Worm (Caenorhabditis elegans) whole organism, early embryonic: ENCODE results near the gene cdh-9.

Experiments used
- B0310.2 ChIP-seq: sonication (generic microtip); optimal IDR thresholded peaks from 2 replicates; lab custom pipeline; 2016; ENCODE audit warnings: mild to moderate bottlenecking, missing genetic modification characterization, missing compliant biosample characterization
- F13C5.2 ChIP-seq: sonication (generic microtip); optimal IDR thresholded peaks from 2 replicates; lab custom pipeline; 2017; ENCODE audit warnings: mild to moderate bottlenecking, missing genetic modification characterization, inconsistent platforms, missing compliant biosample characterization
- aly-1 ChIP-seq: sonication (generic microtip); optimal IDR thresholded peaks from 2 replicates; lab custom pipeline; 2016; ENCODE audit warnings: missing genetic modification characterization, missing compliant biosample characterization
- ama-1 ChIP-seq: fragments of 150-350 bp; optimal IDR thresholded peaks from 2 replicates; lab custom pipeline; 2014
- ceh-13 ChIP-seq: fragments of 200-800 bp; sonication (Bioruptor generic); optimal IDR thresholded peaks from 2 replicates; lab custom pipeline; 2018; ENCODE audit warnings: mild to moderate bottlenecking, missing genetic modification characterization, missing compliant biosample characterization
- ceh-36 ChIP-seq: sonication (generic microtip); optimal IDR thresholded peaks from 2 replicates; lab custom pipeline; 2016; ENCODE audit warnings: missing genetic modification characterization, inconsistent platforms, missing compliant biosample characterization
- ets-7 ChIP-seq: sonication (generic microtip); optimal IDR thresholded peaks from 2 replicates; lab custom pipeline; 2016; ENCODE audit warnings: missing genotype, missing genetic modification characterization, missing compliant biosample characterization
- flt-1 ChIP-seq: fragments of 200-800 bp; sonication (Bioruptor generic); IDR thresholded peaks from 2 replicates; pipeline ENCODE4 v1.3.6; 2022; ENCODE audit warnings: missing genetic modification characterization, missing compliant biosample characterization
- hmbx-1 ChIP-seq: sonication (generic microtip); optimal IDR thresholded peaks from 2 replicates; lab custom pipeline; 2016; ENCODE audit warnings: mild to moderate bottlenecking, missing genetic modification characterization, missing compliant biosample characterization
- hmg-4 ChIP-seq: fragments of 200-800 bp; sonication (Bioruptor generic); optimal IDR thresholded peaks from 2 replicates; lab custom pipeline; 2018; ENCODE audit warnings: mild to moderate bottlenecking, missing genetic modification characterization, missing compliant biosample characterization
- hnd-1 ChIP-seq: sonication (generic microtip); optimal IDR thresholded peaks from 2 replicates; lab custom pipeline; 2016; ENCODE audit warnings: missing genetic modification characterization, missing compliant biosample characterization
- pes-1 ChIP-seq: fragments of 200-800 bp; sonication (Bioruptor generic); IDR thresholded peaks from 2 replicates; pipeline ENCODE4 v1.3.6; 2022; ENCODE audit warnings: missing genetic modification reagents, missing genetic modification characterization, missing compliant biosample characterization
- scrt-1 ChIP-seq: fragments of 200-800 bp; sonication (Bioruptor generic); IDR thresholded peaks from 2 replicates; pipeline ENCODE4 v1.3.6; 2022; ENCODE audit warnings: missing genetic modification characterization, missing compliant biosample characterization
- sea-1 ChIP-seq: fragments of 200-800 bp; sonication (Bioruptor generic); conservative IDR thresholded peaks from 2 replicates; pipeline ENCODE4 v1.3.6; 2022; ENCODE audit warnings: missing genetic modification characterization, missing compliant biosample characterization
- tbx-11 ChIP-seq: fragments of 200-800 bp; sonication (Bioruptor generic); IDR thresholded peaks from 2 replicates; pipeline ENCODE4 v1.3.6; 2022; ENCODE audit warnings: missing genetic modification characterization, missing compliant biosample characterization
- tbx-37 ChIP-seq: fragments of 200-800 bp; sonication (Bioruptor generic); conservative IDR thresholded peaks from 2 replicates; pipeline ENCODE4 v1.3.6; 2022; ENCODE audit warnings: missing genetic modification reagents, missing genetic modification characterization, missing compliant biosample characterization
- tra-4 ChIP-seq: sonication (generic microtip); optimal IDR thresholded peaks from 2 replicates; lab custom pipeline; 2017; ENCODE audit warnings: missing genetic modification characterization, missing compliant biosample characterization

Gene cdh-9

DNA sequence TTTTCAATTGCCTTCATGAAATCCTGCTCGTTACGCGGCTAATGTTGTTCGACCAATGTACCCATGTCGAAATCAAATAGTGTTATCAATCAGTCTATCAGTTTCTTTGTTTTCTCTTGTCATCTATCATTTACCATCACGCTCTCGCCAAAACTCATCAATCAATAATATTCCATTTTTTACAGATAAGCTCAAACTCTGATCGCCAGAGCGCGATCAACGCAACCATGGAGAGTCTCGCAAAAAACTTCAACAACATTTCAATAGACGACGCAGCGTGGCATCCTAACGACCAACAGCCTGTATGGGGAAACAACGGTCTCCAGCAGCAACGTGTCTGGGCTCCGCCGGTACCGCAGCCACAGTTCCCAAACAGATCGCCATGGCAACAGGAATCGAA, 18.2 kb downstream of the cdh-9 start, which contains the start of gene ain-1:
ain-1 (plus strand) TSS at position 186 of the 400 bp plus-strand sequence.
- no peak for TF ChIP-seq ceh-13 (GFP tag; lab: Kevin White, UChicago)
- TF ChIP-seq F13C5.2 (tag; lab: Kevin White, UChicago), result no peak
- no peak for TF ChIP-seq hmg-4 (GFP tag; lab: Kevin White, UChicago)
- no peak for TF ChIP-seq scrt-1 (GFP tag; lab: Robert Waterston, UW)
- no peak for TF ChIP-seq ama-1 (lab: Kevin White, UChicago)
- TF ChIP-seq tbx-37, result no peak
- TF ChIP-seq sea-1, result no peak
- no peak for TF ChIP-seq tra-4
- TF ChIP-seq hmbx-1, result no peak
- no peak for TF ChIP-seq aly-1 (tag; lab: Kevin White, UChicago)

DNA sequence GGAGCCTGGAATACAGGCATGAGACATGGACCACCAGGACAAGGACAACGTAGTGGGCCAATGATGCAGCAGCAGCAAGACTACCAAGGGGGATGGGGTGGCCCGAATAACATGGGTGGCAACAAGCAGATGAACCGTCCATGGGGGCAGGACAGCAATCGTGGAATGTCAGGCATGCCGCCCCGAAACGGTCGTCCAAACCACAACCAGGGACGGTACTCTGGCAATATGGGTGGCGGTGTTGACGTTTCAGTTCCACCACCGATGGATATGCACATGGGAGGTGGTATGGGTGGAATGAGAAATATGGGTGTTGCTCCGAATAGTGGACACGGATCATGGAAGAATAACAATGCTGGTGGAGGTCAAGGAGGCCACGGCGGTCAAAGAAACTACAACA, 19.1 kb downstream of the cdh-9 start:
- TF ChIP-seq ets-7 (tag; lab: Kevin White, UChicago), result no peak
- TF ChIP-seq tbx-11, result no peak
- no peak for TF ChIP-seq hnd-1 (tag; lab: Kevin White, UChicago)
- peak; percentile 39 for TF ChIP-seq aly-1 (tag; lab: Kevin White, UChicago)
- no peak for TF ChIP-seq sea-1
- no peak for TF ChIP-seq ama-1 (lab: Kevin White, UChicago)
- no peak for TF ChIP-seq tbx-37

DNA sequence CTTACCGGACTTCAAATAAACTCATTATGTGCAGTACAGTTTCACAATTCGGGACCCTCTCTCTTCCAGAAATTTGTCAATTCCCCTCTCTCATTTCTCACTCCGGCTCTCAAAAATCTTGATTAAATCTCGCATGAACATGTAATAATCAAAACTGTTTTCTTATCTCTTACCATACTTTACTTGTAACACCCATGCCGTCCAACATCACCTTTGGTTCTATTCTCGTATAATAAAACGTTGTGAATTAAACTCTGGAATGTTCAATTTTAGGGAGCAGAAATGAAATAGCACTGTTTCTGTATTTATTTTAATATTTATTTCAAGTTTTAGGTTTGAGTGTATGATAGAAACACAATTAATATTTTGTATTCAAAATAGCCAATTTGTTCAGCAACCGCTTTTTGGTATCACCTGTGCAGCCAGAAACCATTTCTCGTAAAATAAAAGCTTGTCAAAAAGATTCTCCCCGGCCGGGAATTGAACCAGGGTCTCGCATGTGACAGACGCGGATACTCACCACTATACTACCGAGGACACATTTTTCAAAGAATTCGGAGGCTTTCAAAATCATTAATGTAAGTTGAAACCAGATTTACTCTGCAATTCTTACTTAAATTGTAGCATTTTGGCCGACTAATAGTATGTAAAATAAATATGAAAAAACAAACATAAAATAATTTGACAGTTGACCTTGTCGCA, 22.5 kb downstream of the cdh-9 start:
- TF ChIP-seq tra-4 (no peak), ceh-36 (tag; lab: Kevin White, UChicago) (no peak), aly-1 (tag; lab: Kevin White, UChicago) (no peak), hnd-1 (tag; lab: Kevin White, UChicago) (no peak), F13C5.2 (tag; lab: Kevin White, UChicago) (no peak)

DNA sequence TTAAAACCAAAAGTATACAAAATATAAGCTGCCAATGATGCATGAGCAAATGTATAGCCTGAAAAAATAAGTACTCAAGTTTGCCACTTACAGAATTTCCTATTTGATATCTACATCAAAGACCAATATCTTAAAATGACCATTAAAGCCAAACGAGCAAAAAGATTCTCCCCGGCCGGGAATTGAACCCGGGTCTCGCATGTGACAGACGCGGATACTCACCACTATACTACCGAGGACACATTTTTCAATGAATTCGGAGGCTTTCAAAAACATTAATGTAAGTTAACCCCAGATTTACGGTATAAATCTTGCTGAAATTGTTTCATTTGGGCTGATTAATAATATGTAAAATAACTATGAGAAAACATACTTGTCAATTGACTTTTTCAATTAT, 23.1 kb downstream of the cdh-9 start:
- 0 out of 2 replicates have a peak, but pooled peaks have one; percentile 27 for TF ChIP-seq pes-1 (GFP tag; lab: Robert Waterston, UW)
- no peak for TF ChIP-seq aly-1 (tag; lab: Kevin White, UChicago)

DNA sequence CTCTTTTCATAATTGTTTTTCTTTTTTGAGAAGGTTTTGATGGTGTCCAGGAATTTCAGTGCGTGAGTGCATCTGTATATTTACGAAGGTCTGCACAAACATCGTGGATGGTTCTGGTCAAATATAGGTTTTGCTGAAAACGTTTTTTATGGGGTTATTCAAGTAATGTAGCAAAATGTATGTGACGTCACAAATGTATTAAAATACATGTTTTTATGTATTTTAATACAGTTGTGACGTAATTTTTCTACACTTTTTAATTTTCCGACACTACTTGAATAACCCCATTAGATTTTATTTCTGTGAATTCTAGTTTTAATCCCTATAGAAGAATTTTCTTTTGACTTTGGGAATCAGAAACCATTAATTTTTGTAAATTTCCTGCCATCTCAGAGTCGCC, 23.7 kb downstream of the cdh-9 start:
- no peak for TF ChIP-seq flt-1 (GFP tag; lab: Robert Waterston, UW)
- TF ChIP-seq pes-1 (GFP tag; lab: Robert Waterston, UW), result no peak
- TF ChIP-seq tra-4, result no peak
- no peak for TF ChIP-seq F13C5.2 (tag; lab: Kevin White, UChicago)
- no peak for TF ChIP-seq ets-7 (tag; lab: Kevin White, UChicago)
- TF ChIP-seq aly-1 (tag; lab: Kevin White, UChicago), result no peak
- no peak for TF ChIP-seq scrt-1 (GFP tag; lab: Robert Waterston, UW)
- no peak for TF ChIP-seq ceh-36 (tag; lab: Kevin White, UChicago)
- no peak for TF ChIP-seq B0310.2 (tag; lab: Kevin White, UChicago)

DNA sequence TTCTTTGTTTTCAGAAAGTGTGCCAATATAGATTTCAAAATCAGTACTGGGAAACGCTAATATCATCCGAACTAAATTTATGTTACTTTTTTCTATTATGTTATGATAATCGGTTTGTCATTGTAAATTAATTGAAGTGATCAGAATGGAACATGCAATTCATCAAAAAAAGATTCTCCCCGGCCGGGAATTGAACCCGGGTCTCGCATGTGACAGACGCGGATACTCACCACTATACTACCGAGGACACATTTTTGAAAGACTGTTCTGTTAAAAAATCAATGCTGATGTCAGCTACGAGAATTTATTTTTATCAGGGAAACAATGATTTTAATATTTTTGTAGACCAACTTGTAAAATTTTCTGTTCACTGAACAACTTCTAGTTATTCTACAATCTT, 24.1 kb downstream of the cdh-9 start:
- TF ChIP-seq sea-1, result no peak
- TF ChIP-seq aly-1 (tag; lab: Kevin White, UChicago), result no peak
- no peak for TF ChIP-seq hmg-4 (GFP tag; lab: Kevin White, UChicago)
- no peak for TF ChIP-seq hnd-1 (tag; lab: Kevin White, UChicago)
- no peak for TF ChIP-seq ama-1 (lab: Kevin White, UChicago)
- TF ChIP-seq ceh-13 (GFP tag; lab: Kevin White, UChicago), result no peak
- no peak for TF ChIP-seq tbx-37
- no peak for TF ChIP-seq F13C5.2 (tag; lab: Kevin White, UChicago)
- TF ChIP-seq ets-7 (tag; lab: Kevin White, UChicago), result no peak
- TF ChIP-seq tbx-11, result no peak
- no peak for TF ChIP-seq ceh-36 (tag; lab: Kevin White, UChicago)
- no peak for TF ChIP-seq flt-1 (GFP tag; lab: Robert Waterston, UW)
- TF ChIP-seq tra-4, result no peak
- no peak for TF ChIP-seq scrt-1 (GFP tag; lab: Robert Waterston, UW)
- no peak for TF ChIP-seq B0310.2 (tag; lab: Kevin White, UChicago)
- TF ChIP-seq pes-1 (GFP tag; lab: Robert Waterston, UW), result no peak

DNA sequence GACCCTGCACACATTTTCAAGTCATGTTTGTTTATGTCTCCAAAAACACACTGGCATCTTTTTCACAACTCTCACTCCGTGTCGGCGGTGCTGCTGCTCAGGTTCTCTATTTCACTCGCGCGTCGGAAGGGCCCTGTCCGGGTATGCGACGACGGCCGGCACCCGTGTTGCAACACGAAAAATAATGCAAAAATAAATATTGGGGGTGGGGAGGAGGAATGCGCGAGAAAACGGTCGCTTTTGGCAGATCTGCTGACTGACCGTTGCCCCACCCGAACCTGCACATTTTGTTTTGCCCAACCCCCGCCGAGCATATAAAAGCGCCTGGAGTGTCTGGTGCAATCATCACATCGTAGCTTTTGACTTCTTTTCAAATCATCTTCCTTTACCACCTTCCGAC, 26.4 kb downstream of the cdh-9 start, which contains the start of gene cpg-19:
cpg-19 (plus strand) TSS at position 341 of the 400 bp plus-strand sequence.
- no peak for TF ChIP-seq F13C5.2 (tag; lab: Kevin White, UChicago)
- TF ChIP-seq ceh-13 (GFP tag; lab: Kevin White, UChicago), result no peak
- no peak for TF ChIP-seq ceh-36 (tag; lab: Kevin White, UChicago)
- TF ChIP-seq pes-1 (GFP tag; lab: Robert Waterston, UW), result no peak
- no peak for TF ChIP-seq tbx-11
- no peak for TF ChIP-seq hmg-4 (GFP tag; lab: Kevin White, UChicago)
- no peak for TF ChIP-seq hmbx-1
- no peak for TF ChIP-seq ets-7 (tag; lab: Kevin White, UChicago)
- TF ChIP-seq scrt-1 (GFP tag; lab: Robert Waterston, UW), result no peak
- TF ChIP-seq aly-1 (tag; lab: Kevin White, UChicago), result no peak
- no peak for TF ChIP-seq flt-1 (GFP tag; lab: Robert Waterston, UW)
- TF ChIP-seq B0310.2 (tag; lab: Kevin White, UChicago), result no peak
- TF ChIP-seq tra-4, result no peak
- TF ChIP-seq ama-1 (lab: Kevin White, UChicago), result no peak
- no peak for TF ChIP-seq sea-1
- no peak for TF ChIP-seq tbx-37
- no peak for TF ChIP-seq hnd-1 (tag; lab: Kevin White, UChicago)

DNA sequence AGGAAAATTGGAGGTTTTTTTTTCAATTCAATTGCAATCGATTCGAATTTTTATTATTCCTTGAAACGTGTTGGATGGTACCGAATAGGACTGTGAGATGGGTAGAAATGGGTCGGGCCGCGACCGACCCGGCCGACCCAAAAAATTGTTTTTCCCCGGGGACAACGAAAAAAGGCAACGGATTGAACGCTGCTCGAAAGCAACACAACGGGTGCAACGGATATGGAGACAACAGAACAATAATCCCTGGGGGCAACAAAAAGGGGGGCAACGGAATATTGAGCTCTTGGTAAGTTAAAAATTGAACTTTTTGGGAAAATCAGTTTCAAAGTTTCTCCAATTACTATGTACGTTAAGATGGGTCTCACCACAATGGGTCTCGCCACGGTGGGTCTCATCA, 28.2 kb downstream of the cdh-9 start:
- TF ChIP-seq tbx-37, result no peak
- TF ChIP-seq B0310.2 (tag; lab: Kevin White, UChicago), result no peak
- TF ChIP-seq pes-1 (GFP tag; lab: Robert Waterston, UW), result no peak
- TF ChIP-seq hmbx-1, result no peak
- no peak for TF ChIP-seq hnd-1 (tag; lab: Kevin White, UChicago)
- TF ChIP-seq tra-4, result no peak
- no peak for TF ChIP-seq ama-1 (lab: Kevin White, UChicago)
- no peak for TF ChIP-seq aly-1 (tag; lab: Kevin White, UChicago)
- TF ChIP-seq tbx-11, result no peak
- no peak for TF ChIP-seq ceh-36 (tag; lab: Kevin White, UChicago)
- no peak for TF ChIP-seq sea-1
- TF ChIP-seq F13C5.2 (tag; lab: Kevin White, UChicago), result no peak
- TF ChIP-seq flt-1 (GFP tag; lab: Robert Waterston, UW), result no peak
- no peak for TF ChIP-seq scrt-1 (GFP tag; lab: Robert Waterston, UW)
- TF ChIP-seq ets-7 (tag; lab: Kevin White, UChicago), result no peak
- TF ChIP-seq hmg-4 (GFP tag; lab: Kevin White, UChicago), result no peak
- TF ChIP-seq ceh-13 (GFP tag; lab: Kevin White, UChicago), result no peak
